Fruit fly (Drosophila melanogaster): ENCODE results near the gene CG13733.
A peak's percentile ranks its signal among the peaks of the same experiment; 100 is the strongest.

Gene CG13733

dm6 chr3L:17513893-17514616, 35.3 kb upstream of the CG13733 start, which contains the start of the genes U4-U6-60K and CG7564 (continued):
- no peak for TF ChIP-seq cas (GFP tag; IDR thresholded peaks at IDR 0.05)
- peak; percentile 46 for TF ChIP-seq trh (GFP tag; optimal IDR thresholded peaks at IDR 0.05)
- peak; percentile 38 for TF ChIP-seq Atf3 (GFP tag; optimal IDR thresholded peaks at IDR 0.05)
- no peak for TF ChIP-seq yki (optimal IDR thresholded peaks at IDR 0.05)
- TF ChIP-seq CG10147 (GFP tag; optimal IDR thresholded peaks at IDR 0.05): peak; percentile 51
- TF ChIP-seq disco-r (GFP tag; optimal IDR thresholded peaks at IDR 0.05): peak; percentile 26
- peak; percentile 58 for TF ChIP-seq CG4404 (GFP tag; IDR thresholded peaks at IDR 0.05)
- TF ChIP-seq HLH4C (GFP tag; IDR thresholded peaks at IDR 0.05; ENCODE audit: partially characterized antibody): peak; percentile 95
- TF ChIP-seq Jarid2 (GFP tag; optimal IDR thresholded peaks at IDR 0.05): peak; percentile 17
- no peak for TF ChIP-seq rib (GFP tag; IDR thresholded peaks at IDR 0.05)
- TF ChIP-seq sima (GFP tag; optimal IDR thresholded peaks at IDR 0.05): no peak
- TF ChIP-seq E2f1 (GFP tag; IDR thresholded peaks at IDR 0.05): no peak
- no peak for TF ChIP-seq tap (tag; optimal IDR thresholded peaks at IDR 0.05)
- no peak for TF ChIP-seq danr (GFP tag; IDR thresholded peaks at IDR 0.05)
- peak; percentile 53 for TF ChIP-seq CG7786 (GFP tag; optimal IDR thresholded peaks at IDR 0.05)
- no peak for TF ChIP-seq sr (GFP tag; IDR thresholded peaks at IDR 0.05)
- TF ChIP-seq amos (GFP tag; IDR thresholded peaks at IDR 0.05; ENCODE audit: partially characterized antibody): peak; percentile 98
- TF ChIP-seq CG8290 (GFP tag; optimal IDR thresholded peaks at IDR 0.05): peak; percentile 50
- peak in 1 of 2 experiments; percentile 76 for TF ChIP-seq CG8290 (tag; optimal IDR thresholded peaks at IDR 0.05)
- no peak for TF ChIP-seq CG15073 (GFP tag; optimal IDR thresholded peaks at IDR 0.05)
- peak; percentile 97 for TF ChIP-seq Bgb (GFP tag; IDR thresholded peaks at IDR 0.05; ENCODE audit: partially characterized antibody)
- peak; percentile 38 for TF ChIP-seq tx (GFP tag; optimal IDR thresholded peaks at IDR 0.05)
- peak; percentile 85 for TF ChIP-seq CG30403 (GFP tag; optimal IDR thresholded peaks at IDR 0.05)
- TF ChIP-seq Trl (optimal IDR thresholded peaks at IDR 0.05): no peak
- TF ChIP-seq Trl (GFP tag; optimal IDR thresholded peaks at IDR 0.05): peak; percentile 38
- no peak for TF ChIP-seq CG13894 (tag; optimal IDR thresholded peaks at IDR 0.05)
- TF ChIP-seq CG11695 (GFP tag; IDR thresholded peaks at IDR 0.05): no peak
- no peak for TF ChIP-seq B-H1 (GFP tag; IDR thresholded peaks at IDR 0.05)
- TF ChIP-seq HLH54F (GFP tag; optimal IDR thresholded peaks at IDR 0.05): peak; percentile 53
- TF ChIP-seq CG43689 (GFP tag; IDR thresholded peaks at IDR 0.05): no peak
- peak; percentile 33 for TF ChIP-seq B-H2 (GFP tag; optimal IDR thresholded peaks at IDR 0.05)
- peak; percentile 75 for TF ChIP-seq Hsf (GFP tag; optimal IDR thresholded peaks at IDR 0.05)
- no peak for TF ChIP-seq cad (GFP tag; optimal IDR thresholded peaks at IDR 0.05)
- peak; percentile 97 for TF ChIP-seq CG6791 (GFP tag; IDR thresholded peaks at IDR 0.05; ENCODE audit: partially characterized antibody)
- peak; percentile 73 for TF ChIP-seq Meics (GFP tag; optimal IDR thresholded peaks at IDR 0.05)
- TF ChIP-seq Usf (GFP tag; optimal IDR thresholded peaks at IDR 0.05): peak; percentile 55
- TF ChIP-seq CG5180 (GFP tag; optimal IDR thresholded peaks at IDR 0.05): no peak
- no peak for TF ChIP-seq scrt (GFP tag; optimal IDR thresholded peaks at IDR 0.05)
- peak; percentile 22 for TF ChIP-seq slp2 (GFP tag; optimal IDR thresholded peaks at IDR 0.05)
- no peak for TF ChIP-seq abd-A (tag; optimal IDR thresholded peaks at IDR 0.05)
- TF ChIP-seq Scr (GFP tag; IDR thresholded peaks at IDR 0.05; ENCODE audit: partially characterized antibody): peak; percentile 97
- TF ChIP-seq gce (GFP tag; IDR thresholded peaks at IDR 0.05): no peak
- TF ChIP-seq run (tag; optimal IDR thresholded peaks at IDR 0.05): no peak
- no peak; the same call in 1 of the 2 replicates for TF ChIP-seq CG17328 (GFP tag; IDR thresholded peaks at IDR 0.05)
- TF ChIP-seq CG6272 (GFP tag; IDR thresholded peaks at IDR 0.05): peak; percentile 41; the same call in 1 of the 2 replicates
- TF ChIP-seq ssp (GFP tag; IDR thresholded peaks at IDR 0.05): peak; percentile 54
- peak; percentile 56 for TF ChIP-seq Elba2 (GFP tag; optimal IDR thresholded peaks at IDR 0.05)
- TF ChIP-seq CG11456 (GFP tag; IDR thresholded peaks at IDR 0.05): peak; percentile 61; the same call in 2 of the 3 replicates
- TF ChIP-seq HmgD (GFP tag; optimal IDR thresholded peaks at IDR 0.05): no peak
- TF ChIP-seq CG1024 (GFP tag; IDR thresholded peaks at IDR 0.05): 0 out of 2 replicates have a peak, but pooled peaks have one; percentile 34
- TF ChIP-seq tgo (GFP tag; IDR thresholded peaks at IDR 0.05): peak; percentile 43
- no peak for TF ChIP-seq ap (GFP tag; IDR thresholded peaks at IDR 0.05)
